Fruit fly (Drosophila melanogaster) Kc167 (cell line): ENCODE data around the gene CG42748.

Experiments used
- Sin3A ChIP-seq: fragments of >200 bp; optimal IDR thresholded peaks from 2 replicates; lab custom pipeline; 2018; ENCODE audit warnings: missing external identifiers
- h ChIP-seq: fragments of >200 bp; optimal IDR thresholded peaks from 3 replicates; lab custom pipeline; 2018; ENCODE audit warnings: missing external identifiers

DNA sequence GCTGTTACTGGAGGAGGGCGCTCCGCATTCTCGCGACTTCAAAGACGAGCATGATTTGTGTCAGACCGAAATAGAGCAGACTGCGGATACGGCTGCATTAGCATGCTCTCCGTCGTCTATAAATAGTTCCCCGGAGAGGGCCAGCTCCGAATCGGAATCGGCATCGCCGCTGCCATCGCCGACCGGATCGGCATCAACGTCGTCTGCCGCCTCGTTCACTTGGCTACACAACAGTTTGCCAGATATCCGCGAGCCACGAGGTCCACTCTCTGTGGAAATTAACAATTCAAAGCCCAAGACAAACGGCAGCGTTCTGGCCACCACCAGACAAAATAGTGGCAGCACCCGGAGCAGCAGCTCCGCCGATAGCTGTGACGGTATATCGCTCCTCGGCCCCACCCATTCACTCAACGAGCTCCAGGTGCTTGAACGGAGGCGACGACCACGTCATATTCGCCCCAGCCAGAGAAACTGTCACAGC, 11.7 kb downstream of the CG42748 start:
- TF ChIP-seq h (lab: Kevin White, UChicago) (no peak), Sin3A (lab: Kevin White, UChicago) (no peak)
